Worm (Caenorhabditis elegans): Measurements from ENCODE around the gene Y105C5B.1413.

- TF ChIP-seq madf-2 (tag; optimal IDR thresholded peaks at IDR 0.05): no peak
- no peak for TF ChIP-seq ceh-19 (GFP tag; optimal IDR thresholded peaks at IDR 0.05)
- no peak for TF ChIP-seq ttx-3 (tag; optimal IDR thresholded peaks at IDR 0.05)
- TF ChIP-seq tbx-2 (tag; optimal IDR thresholded peaks at IDR 0.05): no peak
- TF ChIP-seq unc-86 (tag; optimal IDR thresholded peaks at IDR 0.05): no peak
- no peak for TF ChIP-seq K02D7.2 (tag; optimal IDR thresholded peaks at IDR 0.05)
- no peak for TF ChIP-seq unc-3 (GFP tag; conservative IDR thresholded peaks at IDR 0.05)
- TF ChIP-seq unc-3 (tag; optimal IDR thresholded peaks at IDR 0.05): no peak
- no peak for TF ChIP-seq fkh-10 (GFP tag; optimal IDR thresholded peaks at IDR 0.05)
- no peak for TF ChIP-seq unc-42 (tag; optimal IDR thresholded peaks at IDR 0.05)
- TF ChIP-seq ceh-9 (tag; optimal IDR thresholded peaks at IDR 0.05): no peak
- no peak for TF ChIP-seq C08G9.2 (tag; optimal IDR thresholded peaks at IDR 0.05)
- no peak for TF ChIP-seq syd-9 (tag; optimal IDR thresholded peaks at IDR 0.05)
- TF ChIP-seq elt-4 (tag; optimal IDR thresholded peaks at IDR 0.05): no peak
Observed at ce11 chrIV:16186008-16186407, 1.6 kb upstream of the Y105C5B.1413 start.
